1 fruit fly cellular context compared by ENCODE assay signal in genomic region chr3L:6853718-6854374, dm6.
A peak's percentile ranks its signal among the peaks of the same experiment; 100 is the strongest.
TF ChIP-seq lines count a peak whose summit lies in the region.

No protein-coding gene starts in this region.

TF ChIP-seq in whole organism, embryonic, 481 proteins besides CTCF, POLR2A, EP300 and RAD21 (continued from another document):
- TF ChIP-seq lola (GFP tag; optimal IDR thresholded peaks at IDR 0.05; lab: Kevin White, UChicago): no peak
- TF ChIP-seq CG3726 (GFP tag; IDR thresholded peaks at IDR 0.05; lab: Robert Waterston, UW): no peak
- no peak for TF ChIP-seq CoRest (tag; optimal IDR thresholded peaks at IDR 0.05; lab: Kevin White, UChicago)
- no peak for TF ChIP-seq E2f2 (GFP tag; IDR thresholded peaks at IDR 0.05; lab: Robert Waterston, UW)
- TF ChIP-seq CG11085 (GFP tag; IDR thresholded peaks at IDR 0.05; lab: Robert Waterston, UW): no peak
- TF ChIP-seq tgo (GFP tag; IDR thresholded peaks at IDR 0.05; lab: Robert Waterston, UW): 0 out of 3 replicates have a peak, but pooled peaks have one; percentile 5
- 0 out of 3 replicates have a peak, but pooled peaks have one; percentile 20 for TF ChIP-seq CG6175 (GFP tag; IDR thresholded peaks at IDR 0.05; lab: Robert Waterston, UW)
- TF ChIP-seq ap (GFP tag; IDR thresholded peaks at IDR 0.05; lab: Robert Waterston, UW): no peak
- TF ChIP-seq wor (GFP tag; IDR thresholded peaks at IDR 0.05; lab: Robert Waterston, UW): 0 out of 2 replicates have a peak, but pooled peaks have one; percentile 3
- peak; percentile 56; the same call in 1 of the 4 replicates for TF ChIP-seq chinmo (GFP tag; IDR thresholded peaks at IDR 0.05; lab: Robert Waterston, UW; ENCODE audit: partially characterized antibody)
- TF ChIP-seq bsh (GFP tag; optimal IDR thresholded peaks at IDR 0.05; lab: Kevin White, UChicago): peak in 1 of 2 experiments; percentile 17
- TF ChIP-seq Med (GFP tag; lab: Kevin White, UChicago): peak; percentile 62
- TF ChIP-seq peb (GFP tag; IDR thresholded peaks at IDR 0.05; lab: Robert Waterston, UW): no peak
